Worm (Caenorhabditis elegans): Measurements from ENCODE around the gene ZC250.5.

DNA sequence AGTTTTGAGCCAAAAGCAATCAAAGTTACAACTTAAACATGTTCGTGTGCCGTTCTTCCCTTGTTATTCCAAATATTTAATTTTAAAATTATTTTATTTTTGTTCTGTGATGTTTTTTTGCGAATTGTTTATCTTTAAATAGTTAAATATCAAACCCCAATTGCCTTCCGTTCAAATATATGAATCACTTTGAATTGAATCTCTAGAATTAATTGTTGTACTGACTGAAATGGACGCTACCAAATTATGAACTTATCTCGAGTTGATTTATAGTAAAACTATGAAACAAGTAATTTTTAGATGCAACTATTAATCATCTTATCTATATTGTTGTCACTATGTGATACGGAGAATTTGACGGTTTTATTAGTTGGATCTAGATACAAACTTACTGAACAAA is 13.5 kb upstream of the ZC250.5 start, which contains the start of gene ZC250.2:
- TF ChIP-seq tbx-7 (tag; optimal IDR thresholded peaks at IDR 0.05) (no peak), unc-86 (tag; optimal IDR thresholded peaks at IDR 0.05) (no peak), pha-4 (tag; optimal IDR thresholded peaks at IDR 0.05) (no peak), ceh-24 (tag; optimal IDR thresholded peaks at IDR 0.05) (no peak)

Measured in whole organism, late embryonic.